Worm (Caenorhabditis elegans) whole organism, young adult: ENCODE results near the gene F52H3.11.

ENCODE experiments used
- C17E4.6 ChIP-seq: fragments of 200-800 bp; sonication (Bioruptor generic); IDR thresholded peaks from 2 replicates; pipeline ENCODE4 v1.3.6; 2022; ENCODE audit warnings: missing genetic modification reagents, missing genetic modification characterization, missing compliant biosample characterization
- D2030.7 ChIP-seq: fragments of 200-800 bp; sonication (Bioruptor generic); IDR thresholded peaks from 2 replicates; pipeline ENCODE4 v1.3.6; 2022; ENCODE audit warnings: missing genetic modification reagents, missing genetic modification characterization, missing compliant biosample characterization
- F52B5.7 ChIP-seq: sonication (generic microtip); optimal IDR thresholded peaks from 2 replicates; lab custom pipeline; 2016; ENCODE audit warnings: mild to moderate bottlenecking, missing genetic modification characterization, missing compliant biosample characterization
- F57C9.4 ChIP-seq: sonication (generic microtip); optimal IDR thresholded peaks from 2 replicates; lab custom pipeline; 2017; ENCODE audit warnings: mild to moderate bottlenecking, missing genetic modification characterization, missing compliant biosample characterization
- Y56A3A.18 ChIP-seq: fragments of 200-800 bp; sonication (Bioruptor generic); IDR thresholded peaks from 2 replicates; pipeline ENCODE4 v1.3.6; 2022; ENCODE audit warnings: missing genetic modification reagents, missing genetic modification characterization, missing compliant biosample characterization
- Y67H2A.10 ChIP-seq: fragments of 200-800 bp; sonication (Bioruptor generic); conservative IDR thresholded peaks from 2 replicates; pipeline ENCODE4 v1.3.6; 2022; ENCODE audit warnings: missing genetic modification reagents, missing genetic modification characterization, missing compliant biosample characterization
- Y95B8A.8 ChIP-seq: fragments of 200-800 bp; sonication (Bioruptor generic); IDR thresholded peaks from 2 replicates; pipeline ENCODE4 v1.3.6; 2022; ENCODE audit warnings: missing genetic modification reagents, missing genetic modification characterization, missing compliant biosample characterization
- aptf-2 ChIP-seq: fragments of 200-800 bp; sonication (Bioruptor generic); conservative IDR thresholded peaks from 2 replicates; pipeline ENCODE4 v1.3.6; 2022; ENCODE audit warnings: missing genetic modification reagents, missing genetic modification characterization, missing compliant biosample characterization
- cebp-2 ChIP-seq: fragments of 200-800 bp; sonication (Bioruptor generic); IDR thresholded peaks from 2 replicates; pipeline ENCODE4 v1.3.6; 2022; ENCODE audit warnings: missing genetic modification characterization, missing compliant biosample characterization
- ceh-58 ChIP-seq: fragments of 200-800 bp; sonication (Bioruptor generic); IDR thresholded peaks from 2 replicates; pipeline ENCODE4 v1.3.6; 2022; ENCODE audit warnings: missing genetic modification characterization, missing compliant biosample characterization
- die-1 ChIP-seq: sonication (generic microtip); optimal IDR thresholded peaks from 2 replicates; lab custom pipeline; 2016; ENCODE audit warnings: missing genotype, mild to moderate bottlenecking, missing genetic modification characterization, missing compliant biosample characterization
- dox-1 ChIP-seq: fragments of 200-800 bp; sonication (Bioruptor generic); IDR thresholded peaks from 2 replicates; pipeline ENCODE4 v1.3.6; 2022; ENCODE audit warnings: missing genetic modification reagents, missing genetic modification characterization, missing compliant biosample characterization
- dpl-1 ChIP-seq: fragments of 150-350 bp; optimal IDR thresholded peaks from 2 replicates; lab custom pipeline; 2014; ENCODE audit warnings: missing biosample characterization, missing genetic modification reagents, missing genetic modification characterization
- efl-1 ChIP-seq: fragments of 150-350 bp; optimal IDR thresholded peaks from 2 replicates; lab custom pipeline; 2014; ENCODE audit warnings: missing biosample characterization, missing genetic modification reagents, missing genetic modification characterization
- ekl-4 ChIP-seq: fragments of 200-800 bp; sonication (Bioruptor generic); IDR thresholded peaks from 2 replicates; pipeline ENCODE4 v1.3.6; 2022; ENCODE audit warnings: missing genetic modification reagents, missing genetic modification characterization, missing compliant biosample characterization
- hlh-12 ChIP-seq: sonication (generic microtip); optimal IDR thresholded peaks from 2 replicates; lab custom pipeline; 2016; ENCODE audit warnings: missing genetic modification characterization, missing compliant biosample characterization
- hmg-1.2 ChIP-seq: fragments of 200-800 bp; sonication (Bioruptor generic); IDR thresholded peaks from 2 replicates; pipeline ENCODE4 v1.3.6; 2022; ENCODE audit warnings: missing genetic modification reagents, missing genetic modification characterization, missing compliant biosample characterization
- let-526 ChIP-seq: fragments of 200-800 bp; sonication (Bioruptor generic); IDR thresholded peaks from 2 replicates; pipeline ENCODE4 v1.3.6; 2022; ENCODE audit warnings: missing genetic modification reagents, missing genetic modification characterization, missing compliant biosample characterization
- lin-26 ChIP-seq: fragments of 200-800 bp; sonication (Bioruptor generic); IDR thresholded peaks from 2 replicates; pipeline ENCODE4 v1.3.6; 2022; ENCODE audit warnings: missing genetic modification reagents, missing genetic modification characterization, missing compliant biosample characterization
- lir-1 ChIP-seq: fragments of 200-800 bp; sonication (Bioruptor generic); conservative IDR thresholded peaks from 2 replicates; pipeline ENCODE4 v1.3.6; 2022; ENCODE audit warnings: missing genetic modification reagents, missing genetic modification characterization, missing compliant biosample characterization
- madf-8 ChIP-seq: fragments of 200-800 bp; sonication (Bioruptor generic); conservative IDR thresholded peaks from 2 replicates; pipeline ENCODE4 v1.3.6; 2022; ENCODE audit warnings: missing genetic modification reagents, missing genetic modification characterization, missing compliant biosample characterization
- mcd-1 ChIP-seq: fragments of 200-800 bp; sonication (Bioruptor generic); IDR thresholded peaks from 2 replicates; pipeline ENCODE4 v1.3.6; 2022; ENCODE audit warnings: missing genetic modification reagents, missing genetic modification characterization, missing compliant biosample characterization
- nfyb-1 ChIP-seq: fragments of 200-800 bp; sonication (Bioruptor generic); IDR thresholded peaks from 2 replicates; pipeline ENCODE4 v1.3.6; 2022; ENCODE audit warnings: missing genetic modification reagents, missing genetic modification characterization, missing compliant biosample characterization
- nhr-120 ChIP-seq: fragments of 200-800 bp; sonication (Bioruptor generic); IDR thresholded peaks from 2 replicates; pipeline ENCODE4 v1.3.6; 2022; ENCODE audit warnings: missing genetic modification characterization, missing compliant biosample characterization
- nhr-179 ChIP-seq: sonication (generic microtip); optimal IDR thresholded peaks from 2 replicates; lab custom pipeline; 2016; ENCODE audit warnings: mild to moderate bottlenecking, missing genetic modification characterization, missing compliant biosample characterization
- nhr-27 ChIP-seq: fragments of 200-800 bp; sonication (Bioruptor generic); optimal IDR thresholded peaks from 2 replicates; lab custom pipeline; 2018; ENCODE audit warnings: mild to moderate bottlenecking, missing genetic modification characterization, moderate library complexity, missing compliant biosample characterization
- rec-8 ChIP-seq, 2 experiments: sonication (generic microtip); optimal IDR thresholded peaks; 2 replicates each; lab custom pipeline; 2016; ENCODE audit warnings: mild to moderate bottlenecking in 2 of 2, missing genetic modification characterization in 2 of 2, missing genetic modification reagents in 2 of 2, missing genotype in 2 of 2, missing biosample characterization in 1 of 2, missing compliant biosample characterization in 1 of 2, moderate library complexity in 1 of 2
- rpc-1 ChIP-seq, 2 experiments: fragments of 150-350 bp in 1 of 2; sonication (generic microtip) in 1 of 2; optimal IDR thresholded peaks; 2 replicates each; lab custom pipeline; 2014 to 2018; ENCODE audit warnings: missing biosample characterization in 1 of 2, missing genetic modification characterization in 1 of 2, missing genetic modification reagents in 1 of 2, missing genotype in 1 of 2
- snpc-1.3 ChIP-seq: sonication (generic microtip); optimal IDR thresholded peaks from 2 replicates; lab custom pipeline; 2017; ENCODE audit warnings: missing genetic modification characterization, mild to moderate bottlenecking, missing compliant biosample characterization, antibody characterized with exemption, moderate library complexity, missing genotype, missing genetic modification reagents; ENCODE audit not compliant: insufficient read depth
- snpc-4 ChIP-seq, 5 experiments: fragments of 150-350 bp in 1 of 5; sonication (generic microtip) in 4 of 5; optimal IDR thresholded peaks; 2 replicates each; lab custom pipeline; 2014 to 2018; ENCODE audit warnings: missing genetic modification characterization in 5 of 5, missing biosample characterization in 3 of 5, antibody characterized with exemption in 2 of 5, mild to moderate bottlenecking in 2 of 5, missing compliant biosample characterization in 2 of 5, missing genotype in 2 of 5, moderate library complexity in 2 of 5, missing genetic modification reagents in 1 of 5
- tlf-1 ChIP-seq: fragments of 200-800 bp; sonication (Bioruptor generic); optimal IDR thresholded peaks from 2 replicates; lab custom pipeline; 2018; ENCODE audit warnings: mild to moderate bottlenecking, missing genetic modification characterization, missing compliant biosample characterization
- ztf-22 ChIP-seq: fragments of 200-800 bp; sonication (Bioruptor generic); optimal IDR thresholded peaks from 2 replicates; lab custom pipeline; 2018; ENCODE audit warnings: mild to moderate bottlenecking, missing genetic modification characterization, moderate library complexity, missing compliant biosample characterization

The F52H3.11 gene

DNA sequence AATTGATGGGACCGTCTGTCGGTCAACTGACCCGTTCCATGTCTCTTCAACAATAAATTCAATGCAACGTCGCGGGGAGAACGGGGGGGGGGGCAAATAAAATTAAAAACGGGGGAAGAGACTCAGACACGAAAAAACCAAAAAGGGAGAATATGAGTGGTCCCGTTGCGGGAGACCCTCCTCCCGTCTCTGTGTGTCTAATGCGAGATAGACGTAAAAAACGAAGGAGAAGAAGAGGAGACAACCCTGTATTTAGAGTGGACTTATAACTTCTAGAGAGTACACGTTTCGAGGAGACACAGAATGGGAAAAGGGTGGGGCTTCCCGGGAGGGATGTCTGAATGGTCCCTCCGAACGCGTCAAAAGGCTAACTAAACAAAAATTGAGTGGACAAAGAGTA lies 20.5 kb upstream of the F52H3.11 start:
- no peak for TF ChIP-seq ekl-4 (GFP tag; lab: Robert Waterston, UW)
- no peak for TF ChIP-seq rpc-1 (optimal IDR thresholded peaks at IDR 0.05; lab: Kevin White, UChicago)
- no peak for TF ChIP-seq rpc-1 (tag; optimal IDR thresholded peaks at IDR 0.05; lab: Kevin White, UChicago)
- no peak for TF ChIP-seq ceh-58 (GFP tag; lab: Robert Waterston, UW)
- peak; percentile 30 for TF ChIP-seq efl-1 (GFP tag; lab: Kevin White, UChicago)
- peak; percentile 94 for TF ChIP-seq aptf-2 (GFP tag; lab: Robert Waterston, UW)
- TF ChIP-seq hmg-1.2 (GFP tag; lab: Robert Waterston, UW) = peak; percentile 56
- TF ChIP-seq C17E4.6 = no peak

- TF ChIP-seq cebp-2 (GFP tag; lab: Robert Waterston, UW) (no peak), Y56A3A.18 (GFP tag; lab: Robert Waterston, UW) (no peak)
Observed at ce11 chrII:10060508-10060907, 15.5 kb upstream of the F52H3.11 start, which contains the start of gene stg-1. TSS of gene stg-1 (minus strand) at chrII:10060660.

DNA sequence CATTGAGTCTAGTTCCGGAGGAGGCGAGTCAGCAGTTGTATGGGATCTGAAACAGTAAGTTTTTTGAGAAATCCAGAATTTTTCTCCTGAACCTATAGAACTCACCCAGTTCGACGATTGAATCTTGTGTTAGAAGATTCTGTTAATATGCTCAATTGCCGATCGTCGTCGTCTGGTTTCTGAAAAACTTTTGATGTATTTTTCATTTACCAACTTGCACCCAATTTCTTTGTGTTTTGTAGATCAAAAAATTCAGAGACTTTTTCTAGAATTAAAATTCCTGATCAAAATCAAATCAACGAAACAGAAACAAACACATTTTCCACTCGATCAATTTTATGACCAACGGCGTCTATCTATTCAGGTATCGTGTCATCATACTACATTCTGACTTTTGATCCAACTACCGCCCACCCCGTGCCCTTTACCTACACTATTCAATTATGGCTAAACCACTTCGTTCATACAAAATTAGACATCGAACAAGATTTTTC lies 11.6 kb upstream of the F52H3.11 start, which contains the start of gene C18D1.2:
Gene C18D1.2 (plus strand): TSS at position 444 of the 494 bp plus-strand sequence.
- no peak for TF ChIP-seq ztf-22 (GFP tag; lab: Kevin White, UChicago)
- TF ChIP-seq die-1 (tag; lab: Kevin White, UChicago) = no peak
- TF ChIP-seq F57C9.4 (tag; lab: Kevin White, UChicago) = no peak
- TF ChIP-seq nhr-120 (GFP tag; lab: Robert Waterston, UW) = no peak
- no peak for TF ChIP-seq snpc-1.3 (tag; lab: Kevin White, UChicago)
- no peak for TF ChIP-seq Y95B8A.8 (GFP tag; lab: Robert Waterston, UW)
- TF ChIP-seq dpl-1 (GFP tag; lab: Kevin White, UChicago) = no peak
- no peak for TF ChIP-seq let-526 (GFP tag; lab: Robert Waterston, UW)

DNA sequence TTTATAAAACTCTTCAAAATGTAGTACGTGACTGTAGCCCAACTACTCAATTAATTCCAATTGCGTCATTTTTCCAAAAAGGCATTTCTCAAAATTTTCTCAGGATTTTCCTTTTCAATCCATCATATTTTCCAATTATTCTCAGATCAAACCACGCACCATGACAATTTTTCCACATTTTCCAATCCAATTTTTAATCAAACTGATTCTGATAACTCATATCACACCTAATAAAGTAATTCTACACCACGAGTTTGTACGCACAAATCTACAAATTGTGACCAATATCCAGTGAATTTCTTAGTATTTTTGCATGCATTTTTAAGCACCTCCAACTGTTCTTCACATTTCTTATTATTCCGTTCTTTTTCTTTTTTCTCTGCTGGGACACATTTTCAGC lies 6.5 kb upstream of the F52H3.11 start:
- TF ChIP-seq let-526 (GFP tag; lab: Robert Waterston, UW) (no peak), tlf-1 (no peak), nfyb-1 (GFP tag; lab: Robert Waterston, UW) (no peak), madf-8 (GFP tag; lab: Robert Waterston, UW) (no peak)

DNA sequence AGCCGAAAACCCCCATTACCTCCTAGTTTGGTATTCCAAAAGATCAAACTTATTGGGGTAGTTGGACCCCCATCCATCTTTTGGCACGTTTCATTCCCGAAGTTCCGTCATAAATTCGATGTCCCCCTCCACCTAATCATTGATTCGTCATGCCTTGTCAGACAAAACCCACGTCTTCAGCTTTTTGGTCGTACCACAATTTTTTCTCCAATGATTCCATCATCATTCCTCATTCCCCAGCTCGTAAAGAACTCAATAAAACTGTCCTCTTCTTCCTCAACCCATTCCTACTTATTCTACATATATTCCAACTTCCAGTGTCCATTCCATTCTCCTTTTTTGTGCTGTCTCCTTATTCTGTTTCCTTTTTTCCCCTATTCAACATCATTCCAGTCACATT lies 3.6 kb upstream of the F52H3.11 start, which contains the start of gene flp-4:
Gene flp-4 (plus strand): TSS at position 301 of the 400 bp plus-strand sequence.
- TF ChIP-seq nhr-27 (tag; lab: Kevin White, UChicago) (no peak), hlh-12 (no peak), snpc-4 (GFP tag; optimal IDR thresholded peaks at IDR 0.05; lab: Kevin White, UChicago) (no peak), snpc-4 (tag; optimal IDR thresholded peaks at IDR 0.05; lab: Kevin White, UChicago) (no peak), ekl-4 (GFP tag; lab: Robert Waterston, UW) (no peak), efl-1 (GFP tag; lab: Kevin White, UChicago) (no peak), F52B5.7 (tag; lab: Kevin White, UChicago) (no peak), lir-1 (GFP tag; lab: Robert Waterston, UW) (no peak), dox-1 (GFP tag; lab: Robert Waterston, UW) (no peak), D2030.7 (GFP tag; lab: Robert Waterston, UW) (no peak), rec-8 (tag; optimal IDR thresholded peaks at IDR 0.05; lab: Kevin White, UChicago) (no peak), lin-26 (GFP tag; lab: Robert Waterston, UW) (no peak), nhr-179 (no peak), mcd-1 (GFP tag; lab: Robert Waterston, UW) (no peak), Y67H2A.10 (GFP tag; lab: Robert Waterston, UW) (no peak)
